Fruit fly (Drosophila melanogaster) Kc167 (cell line): ENCODE results near the gene Evi5.

Experiments used
- Myc ChIP-seq: fragments of >200 bp; optimal IDR thresholded peaks from 2 replicates; lab custom pipeline; 2017; ENCODE audit warnings: missing external identifiers
- Sin3A ChIP-seq: fragments of >200 bp; optimal IDR thresholded peaks from 2 replicates; lab custom pipeline; 2018; ENCODE audit warnings: missing external identifiers
- h ChIP-seq: fragments of >200 bp; optimal IDR thresholded peaks from 3 replicates; lab custom pipeline; 2018; ENCODE audit warnings: missing external identifiers
- insv ChIP-seq: fragments of >200 bp; optimal IDR thresholded peaks from 3 replicates; lab custom pipeline; 2018; ENCODE audit warnings: missing external identifiers
- psq ChIP-seq: fragments of >200 bp; optimal IDR thresholded peaks from 2 replicates; lab custom pipeline; 2017; ENCODE audit warnings: missing external identifiers
- ttk ChIP-seq: sonication (Bioruptor generic); optimal IDR thresholded peaks from 2 replicates; lab custom pipeline; 2017; ENCODE audit warnings: missing external identifiers

DNA sequence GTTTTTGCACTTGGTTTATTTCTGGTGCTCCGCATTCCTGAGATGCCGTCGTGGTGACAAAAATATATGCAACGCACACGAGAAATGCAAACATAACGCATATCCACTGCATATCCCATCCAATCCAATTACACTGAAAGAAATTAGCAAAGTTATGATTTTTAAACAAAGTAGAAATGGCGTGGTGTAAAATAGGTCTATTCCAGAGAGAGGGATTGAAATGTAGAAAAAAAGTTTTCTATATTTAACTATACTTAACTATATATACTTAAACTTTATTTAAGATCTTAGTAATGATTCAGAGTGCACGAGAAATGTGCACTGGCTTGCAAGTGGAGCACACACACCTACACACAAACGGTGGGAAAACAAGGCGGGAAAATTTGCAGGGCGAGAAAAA, 38.0 kb upstream of the Evi5 start:
- no peak for TF ChIP-seq Myc
- TF ChIP-seq h (lab: Kevin White, UChicago): no peak
- TF ChIP-seq ttk: no peak
- TF ChIP-seq insv (lab: Kevin White, UChicago): no peak
- no peak for TF ChIP-seq psq (lab: Kevin White, UChicago)
- no peak for TF ChIP-seq Sin3A (lab: Kevin White, UChicago)
